Worm (Caenorhabditis elegans): ENCODE results near the gene fbxa-113.

The fbxa-113 gene

DNA sequence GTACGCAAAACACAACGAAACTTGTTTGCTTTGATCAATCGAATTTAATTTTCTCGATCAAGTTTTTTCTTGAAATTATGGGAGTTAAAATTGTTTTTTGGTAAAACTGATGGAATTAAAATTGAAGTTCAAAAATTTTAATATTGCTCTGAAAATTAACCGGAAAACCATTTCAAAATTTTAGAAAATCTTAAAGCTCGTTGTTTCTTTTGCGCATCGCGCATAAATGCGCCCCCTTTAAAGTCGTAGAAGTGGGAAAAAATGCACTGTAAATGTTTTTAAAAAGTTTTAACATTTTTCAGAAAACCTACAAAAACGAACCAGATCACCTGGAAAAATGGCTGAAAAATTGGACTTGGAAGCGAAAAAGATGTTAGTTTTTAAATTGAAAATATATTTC lies at the start of gene fbxa-113:
fbxa-113 (plus strand) TSS at position 301 of the 400 bp plus-strand sequence.
- no peak for TF ChIP-seq klf-2 (GFP tag; conservative IDR thresholded peaks at IDR 0.05)
- TF ChIP-seq T22C8.4 (GFP tag; IDR thresholded peaks at IDR 0.05), result no peak
- no peak for TF ChIP-seq flt-1 (GFP tag; IDR thresholded peaks at IDR 0.05)
- no peak for TF ChIP-seq ztf-29 (GFP tag; IDR thresholded peaks at IDR 0.05)
- TF ChIP-seq med-1 (GFP tag; optimal IDR thresholded peaks at IDR 0.05; ENCODE audit: insufficient read depth), result no peak
- TF ChIP-seq cog-1 (tag; optimal IDR thresholded peaks at IDR 0.05), result no peak
- TF ChIP-seq ref-1 (GFP tag; conservative IDR thresholded peaks at IDR 0.05), result no peak
- TF ChIP-seq ztf-23 (GFP tag; IDR thresholded peaks at IDR 0.05), result no peak
- no peak for TF ChIP-seq tab-1 (GFP tag; IDR thresholded peaks at IDR 0.05)

DNA sequence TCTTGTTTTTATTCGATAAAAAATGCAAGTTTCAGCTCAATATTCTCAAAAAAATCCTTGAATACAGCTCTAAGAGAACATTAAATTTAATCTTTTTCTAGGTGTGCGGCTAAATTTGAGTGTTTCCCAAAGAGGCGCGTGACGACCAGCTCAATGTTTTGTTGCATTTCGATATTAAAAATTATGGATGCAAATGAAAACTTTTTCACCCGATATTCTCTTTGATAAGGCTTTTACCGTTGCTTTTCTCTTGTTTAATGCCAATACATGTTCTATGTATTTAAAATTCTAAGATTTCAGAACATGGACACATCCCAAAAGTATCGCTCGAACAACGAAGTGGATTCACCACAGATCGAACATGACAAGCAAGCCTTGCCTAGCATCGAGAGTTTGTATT lies 45.0 kb upstream of the fbxa-113 start, which contains the start of gene F19B2.6:
F19B2.6 (plus strand) TSS at position 301 of the 400 bp plus-strand sequence.
- TF ChIP-seq ztf-23 (GFP tag; IDR thresholded peaks at IDR 0.05) (no peak), flt-1 (GFP tag; IDR thresholded peaks at IDR 0.05) (no peak), ref-1 (GFP tag; conservative IDR thresholded peaks at IDR 0.05) (no peak), tab-1 (GFP tag; IDR thresholded peaks at IDR 0.05) (no peak), ztf-29 (GFP tag; IDR thresholded peaks at IDR 0.05) (no peak), cog-1 (tag; optimal IDR thresholded peaks at IDR 0.05) (no peak), klf-2 (GFP tag; conservative IDR thresholded peaks at IDR 0.05) (no peak), med-1 (GFP tag; optimal IDR thresholded peaks at IDR 0.05; ENCODE audit: insufficient read depth) (no peak), T22C8.4 (GFP tag; IDR thresholded peaks at IDR 0.05) (no peak)

DNA sequence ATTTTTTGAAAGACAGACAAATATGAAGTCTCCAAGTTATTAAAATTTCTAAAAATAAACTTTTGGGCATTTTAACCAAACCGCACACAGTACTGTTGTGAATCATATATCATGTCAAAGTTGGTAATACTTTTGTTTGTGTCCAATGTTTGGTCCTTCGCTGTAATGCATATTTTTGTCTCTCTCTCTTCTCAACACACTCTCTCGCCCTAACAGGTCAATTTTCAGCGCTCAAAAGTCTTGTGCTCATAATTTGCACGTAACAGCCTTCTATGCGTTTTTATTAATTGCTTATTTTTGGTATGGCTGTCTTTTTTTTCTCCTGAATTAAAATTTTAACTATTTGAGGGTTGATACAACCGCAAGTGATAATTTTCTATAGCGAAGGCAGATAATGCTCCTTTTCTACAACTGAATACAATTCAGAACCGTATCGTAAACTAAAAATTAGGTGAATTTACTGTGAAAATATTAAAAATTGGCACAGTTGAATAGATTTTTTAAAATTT lies 41.4 kb upstream of the fbxa-113 start:
- TF ChIP-seq T22C8.4 (GFP tag; IDR thresholded peaks at IDR 0.05) (no peak), cog-1 (tag; optimal IDR thresholded peaks at IDR 0.05) (no peak), ztf-29 (GFP tag; IDR thresholded peaks at IDR 0.05) (no peak), klf-2 (GFP tag; conservative IDR thresholded peaks at IDR 0.05) (no peak), med-1 (GFP tag; optimal IDR thresholded peaks at IDR 0.05; ENCODE audit: insufficient read depth) (no peak)

DNA sequence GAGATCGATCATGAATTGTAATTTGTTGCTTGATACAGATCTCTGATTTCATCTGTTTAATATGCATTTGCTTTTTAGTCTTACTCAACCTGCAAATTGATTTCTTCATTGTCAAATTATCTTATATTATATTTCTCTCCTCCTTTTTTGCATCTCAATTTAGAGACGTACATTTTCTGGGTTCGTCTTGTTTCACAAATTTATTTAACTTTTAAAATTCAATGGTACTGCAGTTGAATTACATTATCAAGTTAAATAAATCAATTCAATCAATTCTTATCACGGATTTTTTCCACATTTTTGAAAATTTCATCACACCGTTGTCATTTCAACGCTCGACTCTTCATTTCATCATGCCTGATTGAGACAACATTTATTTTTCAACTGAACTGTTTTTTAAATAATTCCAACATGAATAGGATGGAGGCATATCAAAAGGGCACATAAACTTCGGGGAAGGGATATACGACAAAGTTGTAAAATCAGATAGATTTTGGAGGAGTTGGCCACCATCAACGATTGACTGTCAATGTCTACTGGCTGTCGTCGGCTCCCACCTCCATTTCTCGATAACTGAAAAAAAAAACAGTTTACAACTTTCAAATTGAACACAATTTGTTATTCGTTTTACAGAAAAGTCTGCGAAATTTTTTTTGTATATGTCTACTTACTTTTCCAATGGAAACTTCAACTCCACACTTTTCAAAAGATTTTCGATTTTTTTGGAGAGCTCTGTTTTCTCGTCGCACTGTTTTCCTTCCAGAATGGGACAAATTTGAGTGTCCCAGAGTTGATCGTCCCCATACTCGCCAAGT lies 40.7 kb upstream of the fbxa-113 start:
- TF ChIP-seq ztf-29 (GFP tag; IDR thresholded peaks at IDR 0.05) (no peak), ztf-23 (GFP tag; IDR thresholded peaks at IDR 0.05) (no peak), tab-1 (GFP tag; IDR thresholded peaks at IDR 0.05) (no peak), ref-1 (GFP tag; conservative IDR thresholded peaks at IDR 0.05) (no peak), flt-1 (GFP tag; IDR thresholded peaks at IDR 0.05) (no peak), med-1 (GFP tag; optimal IDR thresholded peaks at IDR 0.05; ENCODE audit: insufficient read depth) (no peak), cog-1 (tag; optimal IDR thresholded peaks at IDR 0.05) (no peak), T22C8.4 (GFP tag; IDR thresholded peaks at IDR 0.05) (no peak), klf-2 (GFP tag; conservative IDR thresholded peaks at IDR 0.05) (no peak)

DNA sequence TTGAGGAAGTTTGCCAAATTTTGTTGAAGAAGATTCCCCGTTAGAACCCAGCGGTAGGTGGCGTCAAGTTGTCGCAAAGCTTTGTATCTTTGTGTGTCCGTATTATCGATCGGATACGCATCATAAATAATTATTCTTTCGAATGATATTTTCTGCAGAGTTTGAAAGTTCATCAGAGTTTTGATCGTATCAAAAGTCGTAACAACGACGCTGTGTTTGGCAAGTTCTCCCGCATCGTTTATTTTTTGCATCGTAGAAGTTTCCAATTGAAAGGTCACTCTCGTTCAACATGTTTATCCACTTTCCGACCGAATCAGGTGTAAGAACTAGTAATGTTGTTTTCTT lies 40.1 kb upstream of the fbxa-113 start:
- TF ChIP-seq T22C8.4 (GFP tag; IDR thresholded peaks at IDR 0.05), result no peak
- TF ChIP-seq ztf-29 (GFP tag; IDR thresholded peaks at IDR 0.05), result no peak
- no peak for TF ChIP-seq flt-1 (GFP tag; IDR thresholded peaks at IDR 0.05)
- TF ChIP-seq tab-1 (GFP tag; IDR thresholded peaks at IDR 0.05), result no peak
- no peak for TF ChIP-seq cog-1 (tag; optimal IDR thresholded peaks at IDR 0.05)
- TF ChIP-seq ztf-23 (GFP tag; IDR thresholded peaks at IDR 0.05), result no peak
- TF ChIP-seq klf-2 (GFP tag; conservative IDR thresholded peaks at IDR 0.05), result no peak
- no peak for TF ChIP-seq ref-1 (GFP tag; conservative IDR thresholded peaks at IDR 0.05)
- TF ChIP-seq med-1 (GFP tag; optimal IDR thresholded peaks at IDR 0.05; ENCODE audit: insufficient read depth), result no peak

DNA sequence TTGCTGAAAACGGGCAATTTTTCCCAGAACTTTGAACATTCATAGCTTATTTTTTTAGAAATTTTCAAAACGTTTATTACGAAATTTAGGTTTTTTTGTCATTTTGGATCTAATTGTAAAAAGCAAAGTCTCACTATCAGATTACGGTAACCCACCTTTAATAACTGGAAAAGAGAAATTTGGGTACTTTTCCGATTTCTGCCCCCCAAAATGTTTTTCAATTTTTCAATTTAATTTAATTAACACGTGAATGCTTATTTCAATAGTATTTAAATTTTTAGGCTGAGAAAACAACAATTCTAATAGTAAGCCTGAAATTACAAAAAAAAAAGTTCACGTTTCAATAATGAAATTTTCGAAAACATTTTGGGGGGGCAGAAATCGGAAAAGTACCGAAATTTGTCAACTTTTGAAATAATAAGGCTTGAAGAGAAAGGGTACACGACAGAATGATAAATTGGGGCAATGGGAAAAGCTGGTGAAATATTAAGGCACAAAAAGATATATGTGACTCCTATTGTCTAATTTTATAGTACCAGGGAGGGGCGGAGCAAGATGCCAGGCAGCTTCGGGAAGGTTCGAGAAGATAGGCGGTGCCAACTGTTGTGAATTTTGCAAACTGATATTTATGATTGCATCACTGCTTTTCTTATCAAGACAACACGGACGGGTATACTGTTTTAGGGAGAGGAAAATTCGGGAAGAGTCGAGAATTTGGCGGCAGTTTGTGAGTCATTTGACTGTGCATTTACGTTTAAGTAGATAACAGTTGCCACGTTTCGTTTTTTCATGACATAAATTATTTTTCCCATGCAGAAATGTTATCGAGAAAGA lies 38.9 kb upstream of the fbxa-113 start, which contains the start of gene F19B2.5:
F19B2.5 (minus strand) TSS at position 107 of the 834 bp plus-strand sequence.
- TF ChIP-seq ref-1 (GFP tag; conservative IDR thresholded peaks at IDR 0.05), result no peak
- no peak for TF ChIP-seq cog-1 (tag; optimal IDR thresholded peaks at IDR 0.05)
- TF ChIP-seq ztf-23 (GFP tag; IDR thresholded peaks at IDR 0.05), result no peak
- TF ChIP-seq tab-1 (GFP tag; IDR thresholded peaks at IDR 0.05), result no peak
- no peak for TF ChIP-seq flt-1 (GFP tag; IDR thresholded peaks at IDR 0.05)
- TF ChIP-seq klf-2 (GFP tag; conservative IDR thresholded peaks at IDR 0.05), result no peak
- no peak for TF ChIP-seq med-1 (GFP tag; optimal IDR thresholded peaks at IDR 0.05; ENCODE audit: insufficient read depth)
- no peak for TF ChIP-seq ztf-29 (GFP tag; IDR thresholded peaks at IDR 0.05)
- TF ChIP-seq T22C8.4 (GFP tag; IDR thresholded peaks at IDR 0.05), result no peak

DNA sequence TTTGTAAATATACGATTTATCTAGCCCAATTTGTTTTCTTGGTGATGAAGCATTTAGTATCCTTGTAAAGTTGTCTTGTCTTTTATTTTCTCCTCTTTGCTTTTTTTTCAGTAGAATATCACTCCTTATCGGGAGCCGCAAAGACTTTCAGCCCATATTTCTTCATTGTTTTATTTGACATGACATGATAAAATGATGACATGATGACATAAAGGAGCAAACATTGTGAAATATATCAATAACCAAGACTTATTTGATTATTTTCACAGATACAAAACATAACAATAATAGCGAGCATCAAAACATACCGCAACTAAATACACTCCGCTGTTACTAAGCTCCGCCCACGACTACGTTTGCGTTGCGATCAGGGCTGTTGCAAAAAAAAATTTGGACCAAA lies 37.4 kb upstream of the fbxa-113 start:
- TF ChIP-seq cog-1 (tag; optimal IDR thresholded peaks at IDR 0.05) (no peak), ref-1 (GFP tag; conservative IDR thresholded peaks at IDR 0.05) (no peak), ztf-29 (GFP tag; IDR thresholded peaks at IDR 0.05) (no peak), flt-1 (GFP tag; IDR thresholded peaks at IDR 0.05) (no peak), T22C8.4 (GFP tag; IDR thresholded peaks at IDR 0.05) (no peak), med-1 (GFP tag; optimal IDR thresholded peaks at IDR 0.05; ENCODE audit: insufficient read depth) (no peak), ztf-23 (GFP tag; IDR thresholded peaks at IDR 0.05) (no peak), tab-1 (GFP tag; IDR thresholded peaks at IDR 0.05) (no peak), klf-2 (GFP tag; conservative IDR thresholded peaks at IDR 0.05) (no peak)

DNA sequence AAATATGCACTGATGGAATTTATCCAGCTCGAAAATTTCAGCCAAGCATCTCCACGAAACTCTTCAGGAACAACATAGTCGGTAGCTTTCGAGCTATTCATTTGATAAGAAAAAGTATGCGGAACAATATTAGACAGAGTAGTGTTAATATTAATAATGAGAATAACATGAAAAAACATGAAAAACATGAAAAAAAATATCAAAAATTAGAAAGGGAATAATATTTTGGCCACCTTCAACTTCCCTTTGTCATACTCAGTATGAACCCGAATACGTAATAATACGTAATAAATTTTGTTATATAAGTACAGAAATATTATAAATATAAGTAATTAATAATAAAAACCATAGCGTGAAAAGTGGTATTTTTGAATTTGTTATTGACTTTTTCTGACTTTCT lies 31.2 kb upstream of the fbxa-113 start, which contains the start of gene srw-39:
srw-39 (minus strand) TSS at position 101 of the 400 bp plus-strand sequence.
- TF ChIP-seq ztf-23 (GFP tag; IDR thresholded peaks at IDR 0.05) (no peak), T22C8.4 (GFP tag; IDR thresholded peaks at IDR 0.05) (no peak)

DNA sequence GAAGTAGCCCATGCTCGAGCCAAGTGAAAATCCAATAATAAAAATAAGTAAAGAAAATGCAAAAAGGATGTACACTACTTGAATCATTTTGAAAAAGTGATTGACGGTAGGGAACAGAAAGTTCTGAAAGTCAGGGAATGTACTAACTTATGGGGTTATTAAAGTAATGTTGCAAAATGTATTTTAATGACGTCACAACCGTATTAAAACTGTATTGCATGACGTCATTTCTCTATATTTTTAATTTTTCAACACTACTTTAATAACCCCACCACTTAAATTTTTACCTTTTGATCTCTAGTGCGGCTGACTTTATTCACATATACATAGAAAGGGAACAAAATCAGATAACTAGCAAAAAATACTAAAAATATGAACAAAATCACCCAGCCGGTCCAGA lies 20.9 kb upstream of the fbxa-113 start:
- no peak for TF ChIP-seq cog-1 (tag; optimal IDR thresholded peaks at IDR 0.05)
- no peak for TF ChIP-seq flt-1 (GFP tag; IDR thresholded peaks at IDR 0.05)
- TF ChIP-seq ztf-29 (GFP tag; IDR thresholded peaks at IDR 0.05), result no peak
- no peak for TF ChIP-seq klf-2 (GFP tag; conservative IDR thresholded peaks at IDR 0.05)
- TF ChIP-seq T22C8.4 (GFP tag; IDR thresholded peaks at IDR 0.05), result no peak
- no peak for TF ChIP-seq ztf-23 (GFP tag; IDR thresholded peaks at IDR 0.05)
